Worm (Caenorhabditis elegans): ENCODE data around the gene puf-5.

Gene puf-5

ce11 chrII:8610585-8610984 lies 35.2 kb downstream of the puf-5 start:
- TF ChIP-seq nhr-42 (GFP tag; IDR thresholded peaks at IDR 0.05), result no peak
- no peak for TF ChIP-seq daf-8 (GFP tag; IDR thresholded peaks at IDR 0.05)
- TF ChIP-seq gei-8 (GFP tag; optimal IDR thresholded peaks at IDR 0.05), result no peak
- no peak for TF ChIP-seq T26A8.4 (GFP tag; IDR thresholded peaks at IDR 0.05)
- no peak for TF ChIP-seq nhr-111 (GFP tag; optimal IDR thresholded peaks at IDR 0.05)
- TF ChIP-seq tra-1 (GFP tag; IDR thresholded peaks at IDR 0.05), result no peak
- no peak for TF ChIP-seq zag-1 (tag; optimal IDR thresholded peaks at IDR 0.05)
- TF ChIP-seq pha-4 (GFP tag; IDR thresholded peaks at IDR 0.05), result no peak
- TF ChIP-seq pha-4 (tag; optimal IDR thresholded peaks at IDR 0.05), result no peak
- TF ChIP-seq lim-7 (GFP tag; IDR thresholded peaks at IDR 0.05), result no peak
- TF ChIP-seq nhr-41 (GFP tag; IDR thresholded peaks at IDR 0.05), result no peak
- no peak for TF ChIP-seq Y5F2A.4 (GFP tag; optimal IDR thresholded peaks at IDR 0.05)
- no peak for TF ChIP-seq F10B5.3 (tag; optimal IDR thresholded peaks at IDR 0.05)
- TF ChIP-seq cey-2 (tag; optimal IDR thresholded peaks at IDR 0.05; ENCODE audit: borderline replicate concordance, insufficient read depth), result no peak
- TF ChIP-seq nhr-28 (tag; optimal IDR thresholded peaks at IDR 0.05), result no peak
- TF ChIP-seq hlh-30 (tag; optimal IDR thresholded peaks at IDR 0.05; ENCODE audit: insufficient read depth), result no peak
- TF ChIP-seq aha-1 (tag), result no peak
- TF ChIP-seq Y105C5A.15 (GFP tag; IDR thresholded peaks at IDR 0.05), result no peak

DNA sequence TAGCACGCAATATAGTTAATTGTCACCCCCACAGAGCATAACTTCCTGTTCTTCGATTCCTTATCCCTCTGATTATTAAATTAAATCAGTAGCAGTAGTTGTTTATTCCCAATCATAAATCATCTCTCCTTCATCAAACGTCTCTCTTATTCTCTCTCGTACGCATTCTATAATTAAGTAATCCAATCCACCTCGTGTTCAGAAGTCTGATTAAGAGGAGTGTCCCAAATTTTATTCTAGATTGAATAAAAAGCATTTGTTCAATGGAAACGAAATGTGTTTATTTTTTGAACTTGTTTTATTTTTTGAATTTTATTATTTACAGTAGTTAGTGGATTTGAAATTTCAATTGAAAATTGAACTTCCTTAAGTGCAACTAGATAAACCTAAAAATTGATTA lies 36.0 kb downstream of the puf-5 start:
- TF ChIP-seq ztf-7 (tag; optimal IDR thresholded peaks at IDR 0.05) (no peak), madf-9 (GFP tag; conservative IDR thresholded peaks at IDR 0.05) (no peak)

DNA sequence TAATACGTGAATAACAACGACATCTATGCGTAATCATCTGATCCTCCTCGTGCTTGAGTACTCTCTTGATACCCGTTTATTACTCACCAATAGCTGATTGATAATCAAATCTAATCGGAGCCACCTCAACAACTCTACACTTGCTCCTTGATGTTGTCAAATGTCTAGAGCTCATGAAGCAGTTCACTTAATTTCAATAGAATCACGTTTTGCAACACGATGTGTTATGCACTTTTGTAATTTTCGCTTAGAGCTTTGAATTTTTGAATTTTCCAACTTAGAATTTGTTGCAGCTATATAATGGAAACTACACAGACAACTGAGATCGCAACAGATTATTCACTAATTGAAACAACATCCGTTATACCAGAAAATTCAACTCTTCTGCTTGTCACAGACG lies 37.1 kb downstream of the puf-5 start, which contains the start of gene T22C8.1:
Gene T22C8.1 (plus strand): TSS at position 301 of the 400 bp plus-strand sequence.
- TF ChIP-seq T26A8.4 (GFP tag; IDR thresholded peaks at IDR 0.05) (no peak), fos-1 (tag; optimal IDR thresholded peaks at IDR 0.05) (no peak), saeg-2 (GFP tag; IDR thresholded peaks at IDR 0.05) (no peak), attf-4 (tag; optimal IDR thresholded peaks at IDR 0.05) (no peak)

DNA sequence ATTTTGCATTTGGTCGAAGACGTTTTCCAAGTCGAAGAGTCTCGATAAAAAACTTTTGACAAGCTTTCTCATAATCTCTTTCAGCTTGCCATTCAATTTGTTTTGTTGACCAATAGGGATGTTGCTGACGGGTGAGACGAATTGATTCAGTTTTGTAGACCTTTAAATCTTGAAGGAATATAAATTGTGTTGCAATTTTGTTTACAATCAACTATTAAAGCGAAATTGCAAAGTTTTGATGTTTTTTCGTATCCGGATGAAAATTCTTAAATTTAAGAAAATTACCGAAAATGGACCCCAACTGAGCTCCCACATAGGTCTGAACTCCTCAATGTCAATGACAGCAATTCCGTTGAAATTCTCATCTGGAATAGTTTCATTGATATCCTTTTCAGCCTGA lies 40.8 kb downstream of the puf-5 start:
- no peak for TF ChIP-seq F10B5.3 (tag; optimal IDR thresholded peaks at IDR 0.05)
- TF ChIP-seq daf-19 (GFP tag; conservative IDR thresholded peaks at IDR 0.05), result no peak
- TF ChIP-seq mdl-1 (tag; optimal IDR thresholded peaks at IDR 0.05), result no peak
- no peak for TF ChIP-seq mes-2 (tag; optimal IDR thresholded peaks at IDR 0.05; ENCODE audit: poor library complexity, severe bottlenecking)
- no peak for TF ChIP-seq daf-16 (GFP tag; optimal IDR thresholded peaks at IDR 0.05)
- TF ChIP-seq daf-16 (tag; optimal IDR thresholded peaks at IDR 0.05), result no peak
- peak in 1 of 2 experiments; percentile 91 for TF ChIP-seq unc-62 (GFP tag; optimal IDR thresholded peaks at IDR 0.05 in 1 of 2)
- no peak for TF ChIP-seq unc-62 (tag; optimal IDR thresholded peaks at IDR 0.05)
- TF ChIP-seq nhr-41 (GFP tag; IDR thresholded peaks at IDR 0.05), result no peak

- TF ChIP-seq ceh-82 (tag; optimal IDR thresholded peaks at IDR 0.05) (no peak), nhr-76 (tag; optimal IDR thresholded peaks at IDR 0.05) (no peak), F37D6.2 (tag; optimal IDR thresholded peaks at IDR 0.05) (no peak), daf-19 (GFP tag; conservative IDR thresholded peaks at IDR 0.05) (no peak), attf-4 (tag; optimal IDR thresholded peaks at IDR 0.05) (no peak), ces-1 (GFP tag; optimal IDR thresholded peaks at IDR 0.05) (no peak), pqm-1 (tag; optimal IDR thresholded peaks at IDR 0.05) (no peak), ztf-11 (tag; optimal IDR thresholded peaks at IDR 0.05) (no peak), ZK546.5 (tag; optimal IDR thresholded peaks at IDR 0.05) (no peak), T20F7.1 (GFP tag; optimal IDR thresholded peaks at IDR 0.05) (no peak), duxl-1 (tag; optimal IDR thresholded peaks at IDR 0.05; ENCODE audit: poor library complexity) (no peak), mxl-2 (GFP tag; conservative IDR thresholded peaks at IDR 0.05) (no peak), nhr-237 (tag; optimal IDR thresholded peaks at IDR 0.05) (no peak), lim-7 (GFP tag; IDR thresholded peaks at IDR 0.05) (no peak)
Observed at ce11 chrII:8617516-8617915, 42.2 kb downstream of the puf-5 start, which contains the start of gene chhy-1. Gene chhy-1 (minus strand): TSS chrII:8617616.

Measured in whole organism, L4 larva.